Fruit fly (Drosophila melanogaster): Measurements from ENCODE around the gene CG5050.

The CG5050 gene

DNA sequence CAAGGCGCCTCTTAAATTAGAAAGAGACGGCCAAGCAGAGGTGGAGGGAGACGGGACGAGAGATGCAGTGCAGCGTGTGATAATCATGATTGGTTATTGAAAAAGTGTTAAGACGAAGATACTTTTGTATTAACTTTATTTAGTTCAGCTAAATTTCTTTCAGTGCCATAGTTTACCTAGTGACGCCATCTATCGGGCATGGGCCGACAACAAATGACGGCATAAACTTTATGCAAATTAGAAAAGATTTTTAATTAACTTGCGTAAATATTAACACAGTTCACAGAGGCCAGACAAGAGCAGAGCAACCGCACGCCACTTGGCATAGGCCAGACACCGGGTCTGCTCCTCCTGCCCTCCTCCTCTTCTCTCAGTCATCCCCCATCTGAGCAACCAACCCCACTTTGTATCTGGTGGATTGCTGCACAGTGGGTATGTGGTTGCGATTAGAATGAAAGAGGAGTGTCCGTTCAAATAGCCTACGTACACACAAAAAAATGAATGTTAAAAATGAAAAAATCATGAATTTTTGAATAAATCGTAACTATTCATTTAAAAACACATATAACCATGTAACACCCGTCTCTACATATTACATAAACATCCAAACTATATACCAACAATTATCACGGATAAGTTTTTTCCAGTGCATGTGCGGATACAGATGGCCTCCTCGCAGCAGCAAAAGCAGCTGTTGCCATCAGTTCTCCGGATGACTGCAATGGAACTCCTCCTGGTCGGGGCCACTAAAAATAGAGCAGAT is 13.4 kb downstream of the CG5050 start (continued):
- TF ChIP-seq CG9139 (GFP tag; optimal IDR thresholded peaks at IDR 0.05) (peak; percentile 38), svp (GFP tag) (no peak), CG11762 (GFP tag; optimal IDR thresholded peaks at IDR 0.05; ENCODE audit: insufficient read depth) (peak; percentile 59), CG7368 (GFP tag; optimal IDR thresholded peaks at IDR 0.05) (peak; percentile 57), CG11294 (GFP tag; IDR thresholded peaks at IDR 0.05) (peak; percentile 79), Met (GFP tag; optimal IDR thresholded peaks at IDR 0.05) (peak; percentile 57), fd59A (GFP tag; optimal IDR thresholded peaks at IDR 0.05) (peak; percentile 73), CG3032 (tag; optimal IDR thresholded peaks at IDR 0.05) (peak; percentile 79), eg (GFP tag; IDR thresholded peaks at IDR 0.05) (peak; percentile 89), CG34406 (GFP tag; optimal IDR thresholded peaks at IDR 0.05) (peak; percentile 47), CG16779 (tag; optimal IDR thresholded peaks at IDR 0.05) (peak; percentile 54), achi (GFP tag; optimal IDR thresholded peaks at IDR 0.05) (peak; percentile 84), CG8632 (GFP tag; optimal IDR thresholded peaks at IDR 0.05) (peak; percentile 69), Hr39 (GFP tag; optimal IDR thresholded peaks at IDR 0.05) (peak; percentile 53), Hr38 (GFP tag; optimal IDR thresholded peaks at IDR 0.05) (peak; percentile 0), acj6 (GFP tag; optimal IDR thresholded peaks at IDR 0.05) (peak; percentile 80), Blimp-1 (GFP tag; optimal IDR thresholded peaks at IDR 0.05) (no peak), CG8319 (GFP tag; optimal IDR thresholded peaks at IDR 0.05) (peak; percentile 50), vri (GFP tag; optimal IDR thresholded peaks at IDR 0.05) (no peak), CG4318 (GFP tag; optimal IDR thresholded peaks at IDR 0.05) (peak; percentile 80), CG31627 (GFP tag; optimal IDR thresholded peaks at IDR 0.05) (peak; percentile 49), salr (GFP tag; optimal IDR thresholded peaks at IDR 0.05) (peak; percentile 47 to 75), Lpt (GFP tag; optimal IDR thresholded peaks at IDR 0.05) (peak; percentile 82), CG15336 (GFP tag; IDR thresholded peaks at IDR 0.05) (peak; percentile 91), CG32006 (GFP tag; optimal IDR thresholded peaks at IDR 0.05) (peak; percentile 85), pdm3 (GFP tag; optimal IDR thresholded peaks at IDR 0.05) (peak; percentile 81), CG6808 (GFP tag; optimal IDR thresholded peaks at IDR 0.05) (peak; percentile 68), Sox14 (GFP tag; optimal IDR thresholded peaks at IDR 0.05) (peak; percentile 80), ss (GFP tag; optimal IDR thresholded peaks at IDR 0.05) (no peak), esn (GFP tag; optimal IDR thresholded peaks at IDR 0.05) (peak; percentile 61), Smox (GFP tag; optimal IDR thresholded peaks at IDR 0.05) (no peak), dac (GFP tag; optimal IDR thresholded peaks at IDR 0.05) (peak; percentile 31), Sox15 (GFP tag; optimal IDR thresholded peaks at IDR 0.05) (peak; percentile 23), fkh (GFP tag; optimal IDR thresholded peaks at IDR 0.05) (no peak)

DNA sequence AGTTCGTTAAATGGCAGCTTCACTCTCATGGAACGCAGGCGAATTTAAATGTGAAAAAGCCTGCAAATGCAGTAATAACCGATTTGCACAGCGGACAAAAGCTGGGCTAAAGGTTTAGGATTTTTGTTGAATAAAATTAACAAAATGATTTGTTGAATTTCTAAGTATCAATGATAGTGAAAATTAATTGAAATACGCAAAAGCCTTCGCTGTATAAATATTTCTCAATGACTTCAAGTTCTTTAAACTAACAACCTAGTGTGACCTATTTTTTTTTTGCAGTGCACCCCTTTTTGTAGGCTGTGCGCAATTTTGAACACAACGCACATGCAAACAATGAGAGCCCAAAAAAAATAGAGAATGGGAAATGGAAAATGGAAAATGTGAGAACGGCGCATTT is 14.2 kb downstream of the CG5050 start:
- TF ChIP-seq OdsH (GFP tag; optimal IDR thresholded peaks at IDR 0.05) = peak; percentile 46
- TF ChIP-seq Hr39 (GFP tag; optimal IDR thresholded peaks at IDR 0.05) = no peak
- no peak for TF ChIP-seq Sox15 (GFP tag; optimal IDR thresholded peaks at IDR 0.05)
- TF ChIP-seq achi (GFP tag; optimal IDR thresholded peaks at IDR 0.05) = peak; percentile 34
- no peak for TF ChIP-seq topi (GFP tag; optimal IDR thresholded peaks at IDR 0.05)
- TF ChIP-seq Lpt (GFP tag; optimal IDR thresholded peaks at IDR 0.05) = peak; percentile 63
- TF ChIP-seq CG3919 (GFP tag; optimal IDR thresholded peaks at IDR 0.05) = peak; percentile 2
- no peak for TF ChIP-seq net (GFP tag; optimal IDR thresholded peaks at IDR 0.05)
- TF ChIP-seq ss (GFP tag; optimal IDR thresholded peaks at IDR 0.05) = no peak
- TF ChIP-seq CG6163 (GFP tag; IDR thresholded peaks at IDR 0.05) = peak; percentile 42; the same call in 1 of the 3 replicates
- peak; percentile 73 for TF ChIP-seq CG8119 (GFP tag; IDR thresholded peaks at IDR 0.05)
- no peak for TF ChIP-seq svp (GFP tag)
- no peak for TF ChIP-seq Ets21C (GFP tag; optimal IDR thresholded peaks at IDR 0.05)
- peak; percentile 46 for TF ChIP-seq CG10631 (GFP tag; optimal IDR thresholded peaks at IDR 0.05)
- TF ChIP-seq fd59A (GFP tag; optimal IDR thresholded peaks at IDR 0.05) = no peak
- TF ChIP-seq CG31627 (GFP tag; optimal IDR thresholded peaks at IDR 0.05) = peak; percentile 17
- peak; percentile 12 for TF ChIP-seq CG10669 (GFP tag; optimal IDR thresholded peaks at IDR 0.05)
- peak; percentile 75 for TF ChIP-seq CG15336 (GFP tag; IDR thresholded peaks at IDR 0.05)
- TF ChIP-seq CG11294 (GFP tag; IDR thresholded peaks at IDR 0.05) = no peak
- TF ChIP-seq vri (GFP tag; optimal IDR thresholded peaks at IDR 0.05) = no peak
- TF ChIP-seq CG1621 (tag; optimal IDR thresholded peaks at IDR 0.05) = no peak
- TF ChIP-seq CG16779 (tag; optimal IDR thresholded peaks at IDR 0.05) = no peak
- TF ChIP-seq Eip93F (GFP tag; optimal IDR thresholded peaks at IDR 0.05) = no peak
- TF ChIP-seq Hr38 (GFP tag; optimal IDR thresholded peaks at IDR 0.05) = no peak
- TF ChIP-seq CG11762 (GFP tag; optimal IDR thresholded peaks at IDR 0.05; ENCODE audit: insufficient read depth) = no peak
- peak; percentile 30 for TF ChIP-seq CG6792 (GFP tag; optimal IDR thresholded peaks at IDR 0.05)
- peak; percentile 49 for TF ChIP-seq Eip75B (GFP tag; optimal IDR thresholded peaks at IDR 0.05)
- TF ChIP-seq fd85E (GFP tag; optimal IDR thresholded peaks at IDR 0.05) = no peak
- no peak for TF ChIP-seq CG34406 (GFP tag; optimal IDR thresholded peaks at IDR 0.05)
- no peak for TF ChIP-seq dac (GFP tag; optimal IDR thresholded peaks at IDR 0.05)

All from whole organism, prepupa.